Worm (Caenorhabditis elegans): ENCODE data around the gene angl-1.

angl-1 gene

ce11 chrV:2673807-2674206 lies 20.9 kb downstream of the angl-1 start (continued):
- TF ChIP-seq aptf-3 (GFP tag; IDR thresholded peaks at IDR 0.05) (no peak), madf-10 (tag; optimal IDR thresholded peaks at IDR 0.05) (peak; percentile 16), sptf-2 (GFP tag; optimal IDR thresholded peaks at IDR 0.05) (no peak), akir-1 (GFP tag; optimal IDR thresholded peaks at IDR 0.05) (no peak), ztf-26 (tag; optimal IDR thresholded peaks at IDR 0.05) (peak; percentile 7), repo-1 (tag; optimal IDR thresholded peaks at IDR 0.05) (peak; percentile 3), egl-44 (GFP tag; IDR thresholded peaks at IDR 0.05) (0 out of 2 replicates have a peak, but pooled peaks have one; percentile 68), ama-1 (optimal IDR thresholded peaks at IDR 0.05) (no peak), ama-1 (GFP tag; optimal IDR thresholded peaks at IDR 0.05) (peak; percentile 15 to 71), rec-8 (tag; optimal IDR thresholded peaks at IDR 0.05) (peak; percentile 6 to 37), cebp-2 (GFP tag; IDR thresholded peaks at IDR 0.05) (no peak), D2030.7 (GFP tag; IDR thresholded peaks at IDR 0.05) (peak; percentile 81), xnd-1 (tag; optimal IDR thresholded peaks at IDR 0.05) (no peak), C06A6.2 (GFP tag; conservative IDR thresholded peaks at IDR 0.05) (no peak), ekl-4 (GFP tag; IDR thresholded peaks at IDR 0.05) (peak; percentile 70; the same call in 1 of the 2 replicates), cebp-1 (GFP tag; IDR thresholded peaks at IDR 0.05) (0 out of 2 replicates have a peak, but pooled peaks have one; percentile 13), cebp-1 (tag; optimal IDR thresholded peaks at IDR 0.05) (peak; percentile 66)

ce11 chrV:2675692-2676091 lies 22.8 kb downstream of the angl-1 start:
- TF ChIP-seq nfyb-1 (GFP tag; IDR thresholded peaks at IDR 0.05) (0 out of 2 replicates have a peak, but pooled peaks have one; percentile 6), fkh-3 (tag; optimal IDR thresholded peaks at IDR 0.05) (no peak)

- TF ChIP-seq lin-26 (GFP tag; IDR thresholded peaks at IDR 0.05) = no peak
- no peak for TF ChIP-seq Y95B8A.8 (GFP tag; IDR thresholded peaks at IDR 0.05)
- TF ChIP-seq zim-3 (tag; optimal IDR thresholded peaks at IDR 0.05) = no peak
- TF ChIP-seq madf-3 (GFP tag; IDR thresholded peaks at IDR 0.05) = no peak
- no peak for TF ChIP-seq B0336.3 (GFP tag; IDR thresholded peaks at IDR 0.05)
- TF ChIP-seq cebp-1 (GFP tag; IDR thresholded peaks at IDR 0.05) = no peak
- TF ChIP-seq cebp-1 (tag; optimal IDR thresholded peaks at IDR 0.05) = no peak
- TF ChIP-seq F57A8.1 (GFP tag; optimal IDR thresholded peaks at IDR 0.05) = no peak
These were observed 24.8 kb downstream of the angl-1 start for ce11 chrV:2677648-2678047.

- TF ChIP-seq mes-4 (tag; optimal IDR thresholded peaks at IDR 0.05) = no peak
- no peak for TF ChIP-seq snpc-4 (GFP tag; optimal IDR thresholded peaks at IDR 0.05)
- TF ChIP-seq snpc-4 (tag; optimal IDR thresholded peaks at IDR 0.05) = no peak
- no peak for TF ChIP-seq aptf-2 (GFP tag; conservative IDR thresholded peaks at IDR 0.05)
- no peak for TF ChIP-seq ceh-58 (GFP tag; IDR thresholded peaks at IDR 0.05)
- TF ChIP-seq B0035.1 (tag; optimal IDR thresholded peaks at IDR 0.05) = no peak
- TF ChIP-seq Y53F4B.3 (GFP tag; IDR thresholded peaks at IDR 0.05) = no peak
- TF ChIP-seq ceh-91 (GFP tag; IDR thresholded peaks at IDR 0.05) = no peak
- TF ChIP-seq somi-1 (GFP tag; optimal IDR thresholded peaks at IDR 0.05) = no peak
- TF ChIP-seq mel-28 (tag; optimal IDR thresholded peaks at IDR 0.05; ENCODE audit: borderline replicate concordance) = no peak
- TF ChIP-seq attf-5 (GFP tag; optimal IDR thresholded peaks at IDR 0.05) = no peak
- no peak for TF ChIP-seq K12H6.12 (tag; optimal IDR thresholded peaks at IDR 0.05)
- TF ChIP-seq Y95B8A.8 (GFP tag; IDR thresholded peaks at IDR 0.05) = no peak
- TF ChIP-seq pha-4 (tag; optimal IDR thresholded peaks at IDR 0.05) = no peak
- TF ChIP-seq sptf-2 (GFP tag; optimal IDR thresholded peaks at IDR 0.05) = no peak
- TF ChIP-seq dox-1 (GFP tag; IDR thresholded peaks at IDR 0.05) = no peak
- TF ChIP-seq dpl-1 (GFP tag; optimal IDR thresholded peaks at IDR 0.05) = no peak
- no peak for TF ChIP-seq let-607 (tag; optimal IDR thresholded peaks at IDR 0.05)
- no peak for TF ChIP-seq ceh-79 (tag; optimal IDR thresholded peaks at IDR 0.05)
- no peak for TF ChIP-seq egrh-3 (GFP tag; IDR thresholded peaks at IDR 0.05)
- no peak for TF ChIP-seq sea-2 (GFP tag; IDR thresholded peaks at IDR 0.05)
These were observed 30.6 kb downstream of the angl-1 start for ce11 chrV:2683497-2683896.

All from whole organism, young adult.